Fruit fly (Drosophila melanogaster): ENCODE measurements around the gene CG7290.

Gene CG7290

dm6 chr3L:20241987-20242982 lies 36.4 kb upstream of the CG7290 start (continued):
- TF ChIP-seq CG10366 (GFP tag; IDR thresholded peaks at IDR 0.05): peak; percentile 27
- peak; percentile 51 for TF ChIP-seq CG2129 (GFP tag; IDR thresholded peaks at IDR 0.05; ENCODE audit: partially characterized antibody)
- TF ChIP-seq MESR4 (GFP tag; optimal IDR thresholded peaks at IDR 0.05): peak; percentile 94
- peak; percentile 81 for TF ChIP-seq CG2678 (tag; optimal IDR thresholded peaks at IDR 0.05)
- TF ChIP-seq CG1233 (GFP tag; optimal IDR thresholded peaks at IDR 0.05): peak; percentile 41
- TF ChIP-seq dysf (GFP tag; IDR thresholded peaks at IDR 0.05): peak; percentile 56; the same call in 2 of the 3 replicates
- TF ChIP-seq insv (GFP tag; optimal IDR thresholded peaks at IDR 0.05): peak in 1 of 2 experiments; percentile 23
- TF ChIP-seq Asciz (GFP tag; optimal IDR thresholded peaks at IDR 0.05): peak; percentile 56
- no peak for TF ChIP-seq dimm (GFP tag; IDR thresholded peaks at IDR 0.05)
- TF ChIP-seq slou (GFP tag; optimal IDR thresholded peaks at IDR 0.05): peak; percentile 2
- peak; percentile 23 for TF ChIP-seq CG2202 (tag; optimal IDR thresholded peaks at IDR 0.05)
- peak; percentile 44; the same call in 1 of the 2 replicates for TF ChIP-seq MBD-R2 (GFP tag; IDR thresholded peaks at IDR 0.05)
- peak; percentile 39 for TF ChIP-seq B-H2 (GFP tag; optimal IDR thresholded peaks at IDR 0.05)
- TF ChIP-seq HHEX (GFP tag; optimal IDR thresholded peaks at IDR 0.05): peak; percentile 2
- TF ChIP-seq row (GFP tag; IDR thresholded peaks at IDR 0.05): peak; percentile 87
- peak; percentile 30; the same call in 1 of the 2 replicates for TF ChIP-seq Oaz (GFP tag; IDR thresholded peaks at IDR 0.05)
- TF ChIP-seq Eip74EF (GFP tag; optimal IDR thresholded peaks at IDR 0.05): peak in 1 of 2 experiments; percentile 0
- no peak for TF ChIP-seq Kr (GFP tag; optimal IDR thresholded peaks at IDR 0.05)
- TF ChIP-seq Jarid2 (GFP tag; optimal IDR thresholded peaks at IDR 0.05): no peak
- TF ChIP-seq zf30C (GFP tag; optimal IDR thresholded peaks at IDR 0.05): no peak
- TF ChIP-seq Ets65A (GFP tag): peak; percentile 93
- peak; percentile 60 for TF ChIP-seq CG10147 (GFP tag; optimal IDR thresholded peaks at IDR 0.05)
- TF ChIP-seq CG8924 (tag; optimal IDR thresholded peaks at IDR 0.05): peak; percentile 64
- TF ChIP-seq dpn (GFP tag; optimal IDR thresholded peaks at IDR 0.05): peak in 1 of 2 experiments; percentile 53
- no peak for TF ChIP-seq toy (GFP tag; IDR thresholded peaks at IDR 0.05)
- peak; percentile 64 for TF ChIP-seq CG2120 (GFP tag; optimal IDR thresholded peaks at IDR 0.05)
- no peak for TF ChIP-seq pan (optimal IDR thresholded peaks at IDR 0.05)
- peak in 1 of 2 experiments; percentile 68 for TF ChIP-seq pan (GFP tag; optimal IDR thresholded peaks at IDR 0.05 in 1 of 2, IDR thresholded peaks at IDR 0.05 in 1 of 2)
- TF ChIP-seq fru (optimal IDR thresholded peaks at IDR 0.05): no peak
- TF ChIP-seq vfl (GFP tag; optimal IDR thresholded peaks at IDR 0.05): no peak
- TF ChIP-seq grau (tag; optimal IDR thresholded peaks at IDR 0.05): peak; percentile 71
- TF ChIP-seq pita (GFP tag; optimal IDR thresholded peaks at IDR 0.05): no peak
- TF ChIP-seq exex (tag; optimal IDR thresholded peaks at IDR 0.05): no peak
- TF ChIP-seq CG9215 (GFP tag; IDR thresholded peaks at IDR 0.05): peak; percentile 48; the same call in 1 of the 2 replicates
- peak; percentile 66 for TF ChIP-seq Sox100B (GFP tag; optimal IDR thresholded peaks at IDR 0.05)
- peak; percentile 40 for TF ChIP-seq Blimp-1 (GFP tag; optimal IDR thresholded peaks at IDR 0.05)
- no peak for TF ChIP-seq wek (GFP tag; optimal IDR thresholded peaks at IDR 0.05)
- 0 out of 2 replicates have a peak, but pooled peaks have one; percentile 7 for TF ChIP-seq sim (GFP tag; IDR thresholded peaks at IDR 0.05)
- TF ChIP-seq chm (GFP tag; IDR thresholded peaks at IDR 0.05): no peak
- TF ChIP-seq wdn (GFP tag; IDR thresholded peaks at IDR 0.05): no peak; the same call in none of the 2 replicates
- TF ChIP-seq CG12155 (GFP tag; optimal IDR thresholded peaks at IDR 0.05): peak; percentile 62
- peak; percentile 69; the same call in 1 of the 2 replicates for TF ChIP-seq CG1024 (GFP tag; IDR thresholded peaks at IDR 0.05)
- no peak for TF ChIP-seq Lpt (GFP tag; optimal IDR thresholded peaks at IDR 0.05)
- TF ChIP-seq CG10321 (GFP tag; IDR thresholded peaks at IDR 0.05): no peak; the same call in 1 of the 2 replicates
- peak; percentile 64 for TF ChIP-seq CG7556 (GFP tag; optimal IDR thresholded peaks at IDR 0.05)
- TF ChIP-seq CG17328 (GFP tag; IDR thresholded peaks at IDR 0.05): peak; percentile 22; the same call in 1 of the 2 replicates
- TF ChIP-seq sqz (GFP tag; optimal IDR thresholded peaks at IDR 0.05): peak; percentile 28
- peak; percentile 69 for TF ChIP-seq unc-4 (GFP tag; IDR thresholded peaks at IDR 0.05; ENCODE audit: partially characterized antibody)

Data from whole organism, embryonic.